Worm (Caenorhabditis elegans) whole organism, young adult: ENCODE data around the gene hadb-1.

Experiments
- B0019.2 ChIP-seq: fragments of 200-800 bp; sonication (Bioruptor generic); conservative IDR thresholded peaks from 2 replicates; pipeline ENCODE4 v1.3.6; 2022; ENCODE audit warnings: missing genetic modification reagents, missing genetic modification characterization, missing compliant biosample characterization
- D2030.7 ChIP-seq: fragments of 200-800 bp; sonication (Bioruptor generic); IDR thresholded peaks from 2 replicates; pipeline ENCODE4 v1.3.6; 2022; ENCODE audit warnings: missing genetic modification reagents, missing genetic modification characterization, missing compliant biosample characterization
- F22D6.2 ChIP-seq: sonication (generic microtip); optimal IDR thresholded peaks from 2 replicates; lab custom pipeline; 2016; ENCODE audit warnings: mild to moderate bottlenecking, missing genetic modification characterization, missing compliant biosample characterization
- F33H1.4 ChIP-seq: fragments of 200-800 bp; sonication (Bioruptor generic); IDR thresholded peaks from 2 replicates; pipeline ENCODE4 v1.3.6; 2022; ENCODE audit warnings: missing genetic modification reagents, missing genetic modification characterization, missing compliant biosample characterization
- F57A8.1 ChIP-seq: fragments of 200-800 bp; sonication (Bioruptor generic); optimal IDR thresholded peaks from 2 replicates; lab custom pipeline; 2018; ENCODE audit warnings: mild to moderate bottlenecking, missing genetic modification characterization, moderate library complexity, missing compliant biosample characterization
- Y53G8AR.9 ChIP-seq: fragments of 200-800 bp; sonication (Bioruptor generic); conservative IDR thresholded peaks from 2 replicates; pipeline ENCODE4 v1.3.6; 2022; ENCODE audit warnings: missing genetic modification reagents, missing genetic modification characterization, missing compliant biosample characterization
- Y79H2A.3 ChIP-seq: fragments of 200-800 bp; sonication (Bioruptor generic); conservative IDR thresholded peaks from 2 replicates; pipeline ENCODE4 v1.3.6; 2022; ENCODE audit warnings: missing genetic modification reagents, missing genetic modification characterization, missing compliant biosample characterization
- athp-1 ChIP-seq: sonication (generic microtip); optimal IDR thresholded peaks from 2 replicates; lab custom pipeline; 2017; ENCODE audit warnings: mild to moderate bottlenecking, missing genetic modification characterization, missing compliant biosample characterization
- bed-1 ChIP-seq: fragments of 200-800 bp; sonication (Bioruptor generic); IDR thresholded peaks from 2 replicates; pipeline ENCODE4 v1.3.6; 2022; ENCODE audit warnings: missing genetic modification reagents, missing genetic modification characterization, missing compliant biosample characterization
- ccch-3 ChIP-seq: fragments of 200-800 bp; sonication (Bioruptor generic); optimal IDR thresholded peaks from 2 replicates; lab custom pipeline; 2018; ENCODE audit warnings: mild to moderate bottlenecking, missing genetic modification characterization, missing compliant biosample characterization
- cebp-1 ChIP-seq, 2 experiments: fragments of 200-800 bp in 1 of 2; sonication (Bioruptor generic) in 1 of 2; sonication (generic microtip) in 1 of 2; IDR thresholded peaks in 1 of 2; optimal IDR thresholded peaks in 1 of 2; 2 replicates each; pipeline versions ENCODE4 v1.3.6 to Lab custom; 2017 to 2022; ENCODE audit warnings: missing compliant biosample characterization in 2 of 2, missing genetic modification characterization in 2 of 2, mild to moderate bottlenecking in 1 of 2, missing genetic modification reagents in 1 of 2, moderate library complexity in 1 of 2
- ceh-27 ChIP-seq: fragments of 200-800 bp; sonication (Bioruptor generic); optimal IDR thresholded peaks from 2 replicates; lab custom pipeline; 2018; ENCODE audit warnings: mild to moderate bottlenecking, missing genetic modification characterization, moderate library complexity, missing compliant biosample characterization
- ceh-91 ChIP-seq: fragments of 200-800 bp; sonication (Bioruptor generic); IDR thresholded peaks from 2 replicates; pipeline ENCODE4 v1.3.6; 2022; ENCODE audit warnings: missing genetic modification reagents, missing genetic modification characterization, missing compliant biosample characterization
- dox-1 ChIP-seq: fragments of 200-800 bp; sonication (Bioruptor generic); IDR thresholded peaks from 2 replicates; pipeline ENCODE4 v1.3.6; 2022; ENCODE audit warnings: missing genetic modification reagents, missing genetic modification characterization, missing compliant biosample characterization
- dpl-1 ChIP-seq: fragments of 150-350 bp; optimal IDR thresholded peaks from 2 replicates; lab custom pipeline; 2014; ENCODE audit warnings: missing biosample characterization, missing genetic modification reagents, missing genetic modification characterization
- efl-1 ChIP-seq: fragments of 150-350 bp; optimal IDR thresholded peaks from 2 replicates; lab custom pipeline; 2014; ENCODE audit warnings: missing biosample characterization, missing genetic modification reagents, missing genetic modification characterization
- egl-18 ChIP-seq: fragments of 200-800 bp; sonication (Bioruptor generic); IDR thresholded peaks from 2 replicates; pipeline ENCODE4 v1.3.6; 2022; ENCODE audit warnings: missing genetic modification reagents, missing genetic modification characterization, missing compliant biosample characterization
- hmg-1.2 ChIP-seq: fragments of 200-800 bp; sonication (Bioruptor generic); IDR thresholded peaks from 2 replicates; pipeline ENCODE4 v1.3.6; 2022; ENCODE audit warnings: missing genetic modification reagents, missing genetic modification characterization, missing compliant biosample characterization
- lin-54 ChIP-seq: fragments of 200-800 bp; sonication (Bioruptor generic); optimal IDR thresholded peaks from 2 replicates; lab custom pipeline; 2018; ENCODE audit warnings: mild to moderate bottlenecking, missing genetic modification characterization, missing compliant biosample characterization
- lir-1 ChIP-seq: fragments of 200-800 bp; sonication (Bioruptor generic); conservative IDR thresholded peaks from 2 replicates; pipeline ENCODE4 v1.3.6; 2022; ENCODE audit warnings: missing genetic modification reagents, missing genetic modification characterization, missing compliant biosample characterization
- lsl-1 ChIP-seq: fragments of 200-800 bp; sonication (Bioruptor generic); optimal IDR thresholded peaks from 2 replicates; lab custom pipeline; 2018; ENCODE audit warnings: mild to moderate bottlenecking, missing genetic modification characterization, moderate library complexity, missing compliant biosample characterization
- lsy-27 ChIP-seq: sonication (generic microtip); optimal IDR thresholded peaks from 2 replicates; lab custom pipeline; 2017; ENCODE audit warnings: missing genetic modification characterization, mild to moderate bottlenecking, missing compliant biosample characterization, antibody characterized with exemption, missing genotype, borderline replicate concordance; ENCODE audit not compliant: insufficient read depth
- madf-10 ChIP-seq: sonication (generic microtip); optimal IDR thresholded peaks from 2 replicates; lab custom pipeline; 2016; ENCODE audit warnings: mild to moderate bottlenecking, missing genetic modification characterization, missing compliant biosample characterization
- madf-3 ChIP-seq: fragments of 200-800 bp; sonication (Bioruptor generic); IDR thresholded peaks from 2 replicates; pipeline ENCODE4 v1.3.6; 2022; ENCODE audit warnings: missing genetic modification reagents, missing genetic modification characterization, missing compliant biosample characterization
- madf-6 ChIP-seq: fragments of 200-800 bp; sonication (Bioruptor generic); IDR thresholded peaks from 2 replicates; pipeline ENCODE4 v1.3.6; 2022; ENCODE audit warnings: missing genetic modification reagents, missing genetic modification characterization, missing compliant biosample characterization
- mcd-1 ChIP-seq: fragments of 200-800 bp; sonication (Bioruptor generic); IDR thresholded peaks from 2 replicates; pipeline ENCODE4 v1.3.6; 2022; ENCODE audit warnings: missing genetic modification reagents, missing genetic modification characterization, missing compliant biosample characterization
- nhr-120 ChIP-seq: fragments of 200-800 bp; sonication (Bioruptor generic); IDR thresholded peaks from 2 replicates; pipeline ENCODE4 v1.3.6; 2022; ENCODE audit warnings: missing genetic modification characterization, missing compliant biosample characterization
- nhr-179 ChIP-seq: sonication (generic microtip); optimal IDR thresholded peaks from 2 replicates; lab custom pipeline; 2016; ENCODE audit warnings: mild to moderate bottlenecking, missing genetic modification characterization, missing compliant biosample characterization
- nhr-80 ChIP-seq: sonication (generic microtip); optimal IDR thresholded peaks from 2 replicates; lab custom pipeline; 2016; ENCODE audit warnings: missing genetic modification characterization, missing compliant biosample characterization
- snpc-1.3 ChIP-seq: sonication (generic microtip); optimal IDR thresholded peaks from 2 replicates; lab custom pipeline; 2017; ENCODE audit warnings: missing genetic modification characterization, mild to moderate bottlenecking, missing compliant biosample characterization, antibody characterized with exemption, moderate library complexity, missing genotype, missing genetic modification reagents; ENCODE audit not compliant: insufficient read depth
- snpc-3.4 ChIP-seq: sonication (generic microtip); optimal IDR thresholded peaks from 2 replicates; lab custom pipeline; 2017; ENCODE audit warnings: missing genetic modification characterization, mild to moderate bottlenecking, missing compliant biosample characterization, antibody characterized with exemption, moderate library complexity, missing genotype, missing genetic modification reagents
- snpc-4 ChIP-seq, 5 experiments: fragments of 150-350 bp in 1 of 5; sonication (generic microtip) in 4 of 5; optimal IDR thresholded peaks; 2 replicates each; lab custom pipeline; 2014 to 2018; ENCODE audit warnings: missing genetic modification characterization in 5 of 5, missing biosample characterization in 3 of 5, antibody characterized with exemption in 2 of 5, mild to moderate bottlenecking in 2 of 5, missing compliant biosample characterization in 2 of 5, missing genotype in 2 of 5, moderate library complexity in 2 of 5, missing genetic modification reagents in 1 of 5
- somi-1 ChIP-seq: fragments of 200-800 bp; sonication (Bioruptor generic); optimal IDR thresholded peaks from 2 replicates; lab custom pipeline; 2018; ENCODE audit warnings: mild to moderate bottlenecking, missing genetic modification characterization, missing compliant biosample characterization
- tbp1 ChIP-seq: fragments of 200-800 bp; sonication (Bioruptor generic); optimal IDR thresholded peaks from 2 replicates; lab custom pipeline; 2018; ENCODE audit warnings: mild to moderate bottlenecking, missing genetic modification characterization, missing compliant biosample characterization
- tlf-1 ChIP-seq: fragments of 200-800 bp; sonication (Bioruptor generic); optimal IDR thresholded peaks from 2 replicates; lab custom pipeline; 2018; ENCODE audit warnings: mild to moderate bottlenecking, missing genetic modification characterization, missing compliant biosample characterization
- unc-130 ChIP-seq: sonication (generic microtip); optimal IDR thresholded peaks from 2 replicates; lab custom pipeline; 2016; ENCODE audit warnings: missing genetic modification reagents, missing genetic modification characterization, missing compliant biosample characterization
- xnd-1 ChIP-seq: sonication (generic microtip); optimal IDR thresholded peaks from 2 replicates; lab custom pipeline; 2016; ENCODE audit warnings: missing genotype, missing genetic modification reagents, missing genetic modification characterization, missing compliant biosample characterization
- zfh-2 ChIP-seq: fragments of 200-800 bp; sonication (Bioruptor generic); conservative IDR thresholded peaks from 2 replicates; pipeline ENCODE4 v1.3.6; 2022; ENCODE audit warnings: missing genetic modification reagents, missing genetic modification characterization, missing compliant biosample characterization
- ztf-18 ChIP-seq: sonication (generic microtip); optimal IDR thresholded peaks from 2 replicates; lab custom pipeline; 2016; ENCODE audit warnings: missing genotype, mild to moderate bottlenecking, missing genetic modification characterization, missing compliant biosample characterization

The hadb-1 gene

ce11 chrIII:8683679-8684263 lies 4.5 kb downstream of the hadb-1 start, which contains the start of gene fli-1 (continued):
- TF ChIP-seq lin-54 (GFP tag; lab: Kevin White, UChicago) (peak; percentile 85), egl-18 (GFP tag; lab: Robert Waterston, UW) (no peak), madf-10 (tag; lab: Kevin White, UChicago) (no peak), lir-1 (GFP tag; lab: Robert Waterston, UW) (peak; percentile 64; the same call in 1 of the 2 replicates), tlf-1 (GFP tag; lab: Kevin White, UChicago) (peak; percentile 16), nhr-80 (tag; lab: Kevin White, UChicago) (no peak), F33H1.4 (GFP tag; lab: Robert Waterston, UW) (peak; percentile 75), madf-6 (GFP tag; lab: Robert Waterston, UW) (peak; percentile 99), snpc-3.4 (tag; lab: Kevin White, UChicago) (peak; percentile 68), hmg-1.2 (GFP tag; lab: Robert Waterston, UW) (0 out of 2 replicates have a peak, but pooled peaks have one; percentile 22), dox-1 (GFP tag; lab: Robert Waterston, UW) (peak; percentile 79), madf-3 (peak; percentile 37; the same call in 1 of the 2 replicates), ceh-91 (GFP tag; lab: Robert Waterston, UW) (peak; percentile 76), ccch-3 (no peak), athp-1 (peak; percentile 45), cebp-1 (GFP tag; IDR thresholded peaks at IDR 0.05; lab: Robert Waterston, UW) (peak; percentile 72; the same call in 1 of the 2 replicates), cebp-1 (tag; optimal IDR thresholded peaks at IDR 0.05; lab: Kevin White, UChicago) (peak; percentile 90), Y53G8AR.9 (no peak), dpl-1 (GFP tag; lab: Kevin White, UChicago) (peak; percentile 72), ceh-27 (GFP tag; lab: Kevin White, UChicago) (peak; percentile 53), tbp1 (GFP tag; lab: Kevin White, UChicago) (peak; percentile 35), xnd-1 (tag; lab: Kevin White, UChicago) (peak; percentile 88), Y79H2A.3 (GFP tag; lab: Robert Waterston, UW) (0 out of 2 replicates have a peak, but pooled peaks have one; percentile 36), snpc-1.3 (tag; lab: Kevin White, UChicago) (peak; percentile 16), bed-1 (no peak), D2030.7 (peak; percentile 73), lsy-27 (tag; lab: Kevin White, UChicago) (no peak), lsl-1 (GFP tag; lab: Kevin White, UChicago) (peak; percentile 74), mcd-1 (GFP tag; lab: Robert Waterston, UW) (peak; percentile 47), B0019.2 (GFP tag; lab: Robert Waterston, UW) (peak; percentile 68; the same call in 1 of the 2 replicates), F22D6.2 (no peak), ztf-18 (tag; lab: Kevin White, UChicago) (peak; percentile 48), nhr-120 (GFP tag; lab: Robert Waterston, UW) (no peak), zfh-2 (no peak), efl-1 (GFP tag; lab: Kevin White, UChicago) (peak; percentile 85), unc-130 (GFP tag; lab: Kevin White, UChicago) (peak; percentile 88), somi-1 (GFP tag; lab: Kevin White, UChicago) (no peak), nhr-179 (tag; lab: Kevin White, UChicago) (no peak), snpc-4 (GFP tag; optimal IDR thresholded peaks at IDR 0.05; lab: Kevin White, UChicago) (no peak), snpc-4 (tag; optimal IDR thresholded peaks at IDR 0.05; lab: Kevin White, UChicago) (peak in 1 of 4 experiments; percentile 21), F57A8.1 (no peak)
